Fruit fly (Drosophila melanogaster) whole organism, embryonic: ENCODE data around the gene Tom.

Experiments
- BEAF-32 ChIP-seq: fragments of 200-800 bp; sonication (Bioruptor generic); optimal IDR thresholded peaks from 3 replicates; lab custom pipeline; 2017; ENCODE audit warnings: missing biosample characterization, missing genetic modification characterization, mild to moderate bottlenecking, moderate library complexity, missing genetic modification reagents
- CG10959 ChIP-seq: fragments of 200-800 bp; sonication (Bioruptor generic); IDR thresholded peaks from 2 replicates; pipeline ENCODE4 v1.3.6; 2022; ENCODE audit warnings: missing biosample characterization, missing genetic modification characterization
- CG10979 ChIP-seq: fragments of 200-800 bp; sonication (Bioruptor generic); optimal IDR thresholded peaks from 2 replicates; lab custom pipeline; 2018; ENCODE audit warnings: missing biosample characterization, mild to moderate bottlenecking, missing genetic modification characterization, moderate library complexity
- CG11093 ChIP-seq: fragments of 200-800 bp; sonication (Bioruptor generic); IDR thresholded peaks from 3 replicates; pipeline ENCODE4 v1.3.6; 2022; ENCODE audit warnings: missing biosample characterization, missing genetic modification characterization
- CG11560 ChIP-seq: fragments of 200-800 bp; sonication (Bioruptor generic); IDR thresholded peaks from 3 replicates; pipeline ENCODE4 v1.3.6; 2022; ENCODE audit warnings: missing biosample characterization, missing genetic modification characterization
- CG11696 ChIP-seq: fragments of 200-800 bp; sonication (Bioruptor generic); IDR thresholded peaks from 2 replicates; pipeline ENCODE4 v1.3.6; 2022; ENCODE audit warnings: missing biosample characterization, missing genetic modification characterization
- CG12769 ChIP-seq: fragments of 200-800 bp; sonication (Bioruptor generic); optimal IDR thresholded peaks from 2 replicates; lab custom pipeline; 2019; ENCODE audit warnings: missing biosample characterization, mild to moderate bottlenecking, missing genetic modification characterization, moderate library complexity
- CG14050 ChIP-seq: fragments of 200-800 bp; sonication (Bioruptor generic); IDR thresholded peaks from 3 replicates; pipeline ENCODE4 v1.3.6; 2022; ENCODE audit warnings: missing biosample characterization, missing genetic modification characterization
- CG14965 ChIP-seq: fragments of 200-800 bp; sonication (Bioruptor generic); optimal IDR thresholded peaks from 2 replicates; lab custom pipeline; 2016; ENCODE audit warnings: missing biosample characterization, missing genetic modification characterization, borderline replicate concordance
- CG1603 ChIP-seq: fragments of 200-800 bp; sonication (Bioruptor generic); optimal IDR thresholded peaks from 2 replicates; lab custom pipeline; 2019; ENCODE audit warnings: missing biosample characterization, mild to moderate bottlenecking, missing genetic modification characterization, moderate library complexity
- CG17359 ChIP-seq: fragments of 200-800 bp; sonication (Bioruptor generic); optimal IDR thresholded peaks from 3 replicates; lab custom pipeline; 2018; ENCODE audit warnings: missing biosample characterization, mild to moderate bottlenecking, missing genetic modification characterization, moderate library complexity
- CG18262 ChIP-seq: fragments of 200-800 bp; optimal IDR thresholded peaks from 3 replicates; lab custom pipeline; 2019; ENCODE audit warnings: missing biosample characterization, mild to moderate bottlenecking, missing genetic modification characterization, moderate library complexity
- CG2199 ChIP-seq: fragments of 200-800 bp; sonication (Bioruptor generic); IDR thresholded peaks from 3 replicates; pipeline ENCODE4 v1.3.6; 2022; ENCODE audit warnings: missing biosample characterization, missing genetic modification characterization
- CG2712 ChIP-seq: fragments of 200-800 bp; optimal IDR thresholded peaks from 3 replicates; lab custom pipeline; 2019; ENCODE audit warnings: missing biosample characterization, mild to moderate bottlenecking, missing genetic modification characterization, moderate library complexity
- CG2889 ChIP-seq: fragments of 200-800 bp; sonication (Bioruptor generic); IDR thresholded peaks from 3 replicates; pipeline ENCODE4 v1.3.6; 2022; ENCODE audit warnings: missing biosample characterization, missing genetic modification characterization
- CG3163 ChIP-seq: fragments of 200-800 bp; sonication (Bioruptor generic); optimal IDR thresholded peaks from 3 replicates; lab custom pipeline; 2016; ENCODE audit warnings: missing biosample characterization, missing genetic modification characterization
- CG6854 ChIP-seq: fragments of 200-800 bp; sonication (Bioruptor generic); optimal IDR thresholded peaks from 3 replicates; lab custom pipeline; 2017; ENCODE audit warnings: missing biosample characterization, mild to moderate bottlenecking, missing genetic modification characterization
- CG7839 ChIP-seq: fragments of 200-800 bp; sonication (Bioruptor generic); optimal IDR thresholded peaks from 3 replicates; lab custom pipeline; 2018; ENCODE audit warnings: missing biosample characterization, mild to moderate bottlenecking, missing genetic modification characterization, moderate library complexity
- CG9609 ChIP-seq: fragments of 200-800 bp; sonication (Bioruptor generic); optimal IDR thresholded peaks from 3 replicates; lab custom pipeline; 2016; ENCODE audit warnings: missing biosample characterization, missing genetic modification characterization
- D19A ChIP-seq: fragments of 200-800 bp; optimal IDR thresholded peaks from 3 replicates; lab custom pipeline; 2019; ENCODE audit warnings: missing biosample characterization, mild to moderate bottlenecking, missing genetic modification characterization, moderate library complexity
- Dp ChIP-seq: fragments of 200-800 bp; sonication (Bioruptor generic); optimal IDR thresholded peaks from 2 replicates; lab custom pipeline; 2018; ENCODE audit warnings: missing biosample characterization, mild to moderate bottlenecking, missing genetic modification characterization, moderate library complexity
- Drgx ChIP-seq: fragments of 200-800 bp; sonication (Bioruptor generic); IDR thresholded peaks from 2 replicates; pipeline ENCODE4 v1.3.6; 2022; ENCODE audit warnings: missing biosample characterization, missing genetic modification characterization
- Gsc ChIP-seq: fragments of 200-800 bp; sonication (Bioruptor generic); IDR thresholded peaks from 2 replicates; pipeline ENCODE4 v1.3.6; 2022; ENCODE audit warnings: missing biosample characterization, missing genetic modification characterization
- Hr78 ChIP-seq, 2 experiments: fragments of 200-800 bp in 1 of 2; fragments of >200 bp in 1 of 2; sonication (Bioruptor generic) in 1 of 2; optimal IDR thresholded peaks; 2 replicates each; lab custom pipeline; 2017 to 2019; ENCODE audit warnings: missing biosample characterization in 2 of 2, missing genetic modification characterization in 2 of 2, mild to moderate bottlenecking in 1 of 2, moderate library complexity in 1 of 2
- Lhr ChIP-seq: fragments of 200-800 bp; sonication (Bioruptor generic); optimal IDR thresholded peaks from 3 replicates; lab custom pipeline; 2017; ENCODE audit warnings: mild to moderate bottlenecking, missing biosample characterization, missing genetic modification reagents, missing genetic modification characterization
- Oli ChIP-seq: fragments of 200-800 bp; sonication (Bioruptor generic); optimal IDR thresholded peaks from 2 replicates; lab custom pipeline; 2018; ENCODE audit warnings: missing biosample characterization, mild to moderate bottlenecking, missing genetic modification characterization, moderate library complexity
- Ravus ChIP-seq: fragments of 200-800 bp; sonication (Bioruptor generic); IDR thresholded peaks from 2 replicates; pipeline ENCODE4 v1.3.6; 2022; ENCODE audit warnings: missing biosample characterization, missing genetic modification characterization
- Rx ChIP-seq: fragments of 200-800 bp; sonication (Bioruptor generic); IDR thresholded peaks from 2 replicates; pipeline ENCODE4 v1.3.6; 2022; ENCODE audit warnings: missing biosample characterization, missing genetic modification characterization
- Stat92E ChIP-seq, 3 experiments: fragments of >200 bp in 2 of 3; fragments of 200-800 bp in 1 of 3; sonication (Bioruptor generic) in 1 of 3; optimal IDR thresholded peaks; 2 replicates each; lab custom pipeline; 2017 to 2019; ENCODE audit warnings: missing biosample characterization in 3 of 3, missing genetic modification characterization in 3 of 3, mild to moderate bottlenecking in 1 of 3, moderate library complexity in 1 of 3
- TFAM ChIP-seq: fragments of 200-800 bp; sonication (Bioruptor generic); optimal IDR thresholded peaks from 2 replicates; lab custom pipeline; 2017; ENCODE audit warnings: missing biosample characterization, missing genetic modification characterization, inconsistent platforms
- Taf1 ChIP-seq: fragments of 200-800 bp; sonication (Bioruptor generic); IDR thresholded peaks from 2 replicates; pipeline ENCODE4 v1.3.6; 2022; ENCODE audit warnings: missing biosample characterization, missing genetic modification characterization
- Vsx1 ChIP-seq: fragments of 200-800 bp; sonication (Bioruptor generic); optimal IDR thresholded peaks from 2 replicates; lab custom pipeline; 2017; ENCODE audit warnings: missing biosample characterization, mild to moderate bottlenecking, missing genetic modification characterization, missing genetic modification reagents
- Xrp1 ChIP-seq: fragments of 200-800 bp; sonication (Bioruptor generic); IDR thresholded peaks from 2 replicates; pipeline ENCODE4 v1.3.6; 2022; ENCODE audit warnings: missing biosample characterization, missing genetic modification characterization
- amos ChIP-seq: fragments of 200-800 bp; sonication (Bioruptor generic); IDR thresholded peaks from 2 replicates; pipeline ENCODE4 v1.3.6; 2022; ENCODE audit warnings: missing biosample characterization, missing genetic modification characterization; ENCODE audit not compliant: partially characterized antibody
- bsh ChIP-seq, 2 experiments: fragments of 200-800 bp; sonication (Bioruptor generic); optimal IDR thresholded peaks; 2 replicates each; lab custom pipeline; 2017 to 2018; ENCODE audit warnings: mild to moderate bottlenecking in 2 of 2, missing biosample characterization in 2 of 2, missing genetic modification characterization in 2 of 2, moderate library complexity in 1 of 2
- cg ChIP-seq: fragments of 200-800 bp; sonication (Bioruptor generic); optimal IDR thresholded peaks from 3 replicates; lab custom pipeline; 2019; ENCODE audit warnings: missing biosample characterization, mild to moderate bottlenecking, missing genetic modification characterization, moderate library complexity
- crc ChIP-seq: fragments of 200-800 bp; sonication (Bioruptor generic); optimal IDR thresholded peaks from 2 replicates; lab custom pipeline; 2016; ENCODE audit warnings: missing biosample characterization, missing genetic modification characterization
- dmrt11E ChIP-seq: fragments of 200-800 bp; sonication (Bioruptor generic); optimal IDR thresholded peaks from 3 replicates; lab custom pipeline; 2018; ENCODE audit warnings: missing biosample characterization, mild to moderate bottlenecking, missing genetic modification characterization, moderate library complexity
- fd96Cb ChIP-seq: fragments of 200-800 bp; sonication (Bioruptor generic); optimal IDR thresholded peaks from 2 replicates; lab custom pipeline; 2018; ENCODE audit warnings: missing biosample characterization, mild to moderate bottlenecking, missing genetic modification characterization, moderate library complexity
- hb ChIP-seq: fragments of 200-800 bp; sonication (Bioruptor generic); IDR thresholded peaks from 3 replicates; pipeline ENCODE4 v1.3.6; 2022; ENCODE audit warnings: missing biosample characterization, missing genetic modification characterization; ENCODE audit not compliant: partially characterized antibody
- kay ChIP-seq: fragments of 200-800 bp; sonication (Bioruptor generic); optimal IDR thresholded peaks from 2 replicates; lab custom pipeline; 2016; ENCODE audit warnings: missing biosample characterization, missing genetic modification characterization
- lilli ChIP-seq: fragments of 200-800 bp; sonication (Bioruptor generic); optimal IDR thresholded peaks from 3 replicates; lab custom pipeline; 2016; ENCODE audit warnings: missing biosample characterization, missing genetic modification characterization
- nom ChIP-seq: fragments of 200-800 bp; sonication (Bioruptor generic); optimal IDR thresholded peaks from 2 replicates; lab custom pipeline; 2017; ENCODE audit warnings: missing biosample characterization, missing genetic modification characterization, mild to moderate bottlenecking, moderate library complexity, missing genetic modification reagents
- pnt ChIP-seq: fragments of 200-800 bp; sonication (Bioruptor generic); optimal IDR thresholded peaks from 3 replicates; lab custom pipeline; 2016; ENCODE audit warnings: missing biosample characterization, missing genetic modification characterization
- sens ChIP-seq: fragments of 200-800 bp; sonication (Bioruptor generic); peaks from one replicate; lab custom pipeline; 2016; ENCODE audit warnings: missing biosample characterization, missing genetic modification characterization
- shn ChIP-seq: fragments of 200-800 bp; sonication (Bioruptor generic); optimal IDR thresholded peaks from 3 replicates; lab custom pipeline; 2016; ENCODE audit warnings: missing biosample characterization, missing genetic modification characterization
- so ChIP-seq: fragments of 200-800 bp; sonication (Bioruptor generic); IDR thresholded peaks from 3 replicates; pipeline ENCODE4 v1.3.6; 2022; ENCODE audit warnings: missing biosample characterization, missing genetic modification characterization
- sr ChIP-seq: fragments of 200-800 bp; sonication (Bioruptor generic); IDR thresholded peaks from 3 replicates; pipeline ENCODE4 v1.3.6; 2022; ENCODE audit warnings: missing biosample characterization, missing genetic modification characterization
- tin ChIP-seq: fragments of 200-800 bp; sonication (Bioruptor generic); optimal IDR thresholded peaks from 3 replicates; lab custom pipeline; 2016; ENCODE audit warnings: missing biosample characterization, missing genetic modification characterization
- yki ChIP-seq: fragments of >200 bp; optimal IDR thresholded peaks from 3 replicates; lab custom pipeline; 2018

Gene Tom

dm6 chr3L:14984521-14985150 lies 15.5 kb downstream of the Tom start, which contains the start of gene mnd (continued):
- TF ChIP-seq shn (GFP tag; lab: Kevin White, UChicago) (no peak), CG10959 (GFP tag; lab: Robert Waterston, UW) (no peak), CG1603 (no peak), dmrt11E (tag; lab: Kevin White, UChicago) (peak; percentile 13), bsh (GFP tag; optimal IDR thresholded peaks at IDR 0.05; lab: Kevin White, UChicago) (peak; percentile 42 to 60), Ravus (GFP tag; lab: Robert Waterston, UW) (no peak), CG10979 (tag; lab: Kevin White, UChicago) (peak; percentile 14), fd96Cb (no peak), CG11696 (GFP tag; lab: Robert Waterston, UW) (peak; percentile 46; the same call in 1 of the 2 replicates), CG11560 (tag; lab: Robert Waterston, UW) (no peak), sr (GFP tag; lab: Robert Waterston, UW) (no peak), yki (no peak), CG17359 (tag; lab: Kevin White, UChicago) (no peak), nom (peak; percentile 25), CG11093 (GFP tag; lab: Robert Waterston, UW) (no peak), Rx (GFP tag; lab: Robert Waterston, UW) (no peak), pnt (GFP tag; lab: Kevin White, UChicago) (no peak), sens (GFP tag; lab: Kevin White, UChicago) (peak; percentile 56), CG18262 (peak; percentile 25), Stat92E (GFP tag; optimal IDR thresholded peaks at IDR 0.05; lab: Kevin White, UChicago) (no peak), Hr78 (GFP tag; optimal IDR thresholded peaks at IDR 0.05; lab: Kevin White, UChicago) (peak in 1 of 2 experiments; percentile 14), kay (no peak), hb (GFP tag; lab: Robert Waterston, UW) (no peak), Lhr (GFP tag; lab: Kevin White, UChicago) (no peak), CG12769 (no peak), so (no peak), CG3163 (GFP tag; lab: Kevin White, UChicago) (peak; percentile 19), Xrp1 (GFP tag; lab: Robert Waterston, UW) (peak; percentile 7; the same call in 1 of the 2 replicates), Drgx (GFP tag; lab: Robert Waterston, UW) (peak; percentile 92), TFAM (GFP tag; lab: Kevin White, UChicago) (no peak), BEAF-32 (GFP tag; lab: Kevin White, UChicago) (no peak), CG2199 (GFP tag; lab: Robert Waterston, UW) (0 out of 3 replicates have a peak, but pooled peaks have one; percentile 24), crc (GFP tag; lab: Kevin White, UChicago) (no peak), Dp (GFP tag; lab: Kevin White, UChicago) (no peak), CG9609 (GFP tag; lab: Kevin White, UChicago) (no peak), cg (GFP tag; lab: Kevin White, UChicago) (peak; percentile 16), Taf1 (GFP tag; lab: Robert Waterston, UW) (no peak), D19A (tag; lab: Kevin White, UChicago) (peak; percentile 29), Gsc (GFP tag; lab: Robert Waterston, UW) (no peak)

DNA sequence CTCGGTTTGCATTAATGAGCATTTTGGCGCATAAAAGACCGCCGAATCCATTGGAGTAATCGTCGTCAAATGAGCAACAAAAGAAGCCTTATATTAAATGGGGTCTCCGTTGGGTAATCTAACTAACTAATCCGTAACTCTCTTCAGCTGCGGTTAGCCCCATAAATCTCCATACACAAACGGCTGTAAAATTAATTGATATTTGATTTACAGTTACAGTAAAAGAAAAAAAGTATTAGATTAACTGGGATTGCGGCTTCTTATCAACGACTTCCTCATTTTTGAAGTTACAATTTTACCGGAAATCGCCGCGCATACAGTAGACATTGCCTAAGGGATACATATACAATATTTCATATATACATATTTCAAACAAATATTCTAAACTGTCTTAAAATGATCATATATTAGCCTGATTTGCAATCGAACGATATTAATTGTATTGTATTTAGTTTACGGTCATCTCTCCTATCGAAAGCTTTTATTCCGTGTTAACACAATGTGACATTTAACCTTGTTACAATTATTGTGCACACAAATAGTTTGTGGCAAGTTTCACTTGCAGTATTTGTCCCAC lies 17.3 kb downstream of the Tom start:
- TF ChIP-seq CG2889, result no peak
- TF ChIP-seq Vsx1, result peak; percentile 29
- TF ChIP-seq Taf1 (GFP tag; lab: Robert Waterston, UW), result no peak
- TF ChIP-seq D19A (tag; lab: Kevin White, UChicago), result peak; percentile 22
- TF ChIP-seq tin (GFP tag; lab: Kevin White, UChicago), result no peak
- no peak for TF ChIP-seq CG6854 (GFP tag; lab: Kevin White, UChicago)
- TF ChIP-seq Oli, result no peak
- TF ChIP-seq CG7839 (tag; lab: Kevin White, UChicago), result peak; percentile 11
- TF ChIP-seq CG14965 (GFP tag; lab: Kevin White, UChicago), result no peak
- TF ChIP-seq CG2712 (tag; lab: Kevin White, UChicago), result peak; percentile 2
- no peak for TF ChIP-seq amos (GFP tag; lab: Robert Waterston, UW)
- TF ChIP-seq lilli (GFP tag; lab: Kevin White, UChicago), result no peak
- no peak for TF ChIP-seq CG14050 (GFP tag; lab: Robert Waterston, UW)
